Worm (Caenorhabditis elegans): Measurements from ENCODE around the gene C33C12.12.
"Not testable (repeated sequence)": the region's sequence is repeated elsewhere in the genome, so short reads cannot be mapped to it uniquely, and the experiment has no call there.

Gene C33C12.12

ce11 chrII:2176688-2177087 is 6.7 kb upstream of the C33C12.12 start, which contains the start of gene gba-1:
TSS of gene gba-1 (plus strand) at chrII:2176741.
- TF ChIP-seq elt-2 (tag; optimal IDR thresholded peaks at IDR 0.05) (peak; percentile 23), sdc-2 (tag; optimal IDR thresholded peaks at IDR 0.05) (no peak), hlh-6 (tag; optimal IDR thresholded peaks at IDR 0.05) (no peak), ceh-6 (GFP tag; optimal IDR thresholded peaks at IDR 0.05) (no peak), pat-9 (tag; optimal IDR thresholded peaks at IDR 0.05) (no peak), pros-1 (tag; optimal IDR thresholded peaks at IDR 0.05) (no peak), fax-1 (tag; optimal IDR thresholded peaks at IDR 0.05) (no peak)

- TF ChIP-seq ceh-24 (tag; optimal IDR thresholded peaks at IDR 0.05) (no peak), che-1 (tag; optimal IDR thresholded peaks at IDR 0.05) (no peak), sox-4 (tag; optimal IDR thresholded peaks at IDR 0.05) (no peak)
Observed at ce11 chrII:2175367-2175766, 5.4 kb upstream of the C33C12.12 start, which contains the start of gene C33C12.7. TSS of gene C33C12.7 (minus strand) at chrII:2175467.

ce11 chrII:2168374-2168773 is 1.6 kb downstream of the C33C12.12 start, which contains the start of gene fbxb-38:
TSS of gene fbxb-38 (minus strand) at chrII:2168763.
- TF ChIP-seq elt-2 (tag; optimal IDR thresholded peaks at IDR 0.05) (no peak), pax-1 (tag; optimal IDR thresholded peaks at IDR 0.05) (no peak), ceh-6 (GFP tag; optimal IDR thresholded peaks at IDR 0.05) (no peak), ceh-18 (tag; optimal IDR thresholded peaks at IDR 0.05) (no peak), gmeb-2 (tag; optimal IDR thresholded peaks at IDR 0.05) (no peak), ceh-19 (GFP tag; optimal IDR thresholded peaks at IDR 0.05) (no peak), nfya-1 (tag; optimal IDR thresholded peaks at IDR 0.05) (no peak), hlh-6 (tag; optimal IDR thresholded peaks at IDR 0.05) (no peak), C08G9.2 (tag; optimal IDR thresholded peaks at IDR 0.05) (no peak), hlh-15 (tag; optimal IDR thresholded peaks at IDR 0.05) (no peak), ets-4 (tag; optimal IDR thresholded peaks at IDR 0.05) (no peak), lim-6 (tag; optimal IDR thresholded peaks at IDR 0.05) (no peak), pros-1 (tag; optimal IDR thresholded peaks at IDR 0.05) (no peak), odd-2 (tag; optimal IDR thresholded peaks at IDR 0.05) (no peak), ceh-45 (GFP tag; IDR thresholded peaks at IDR 0.05) (no peak), ztf-16 (tag; optimal IDR thresholded peaks at IDR 0.05) (no peak)

ce11 chrII:2166376-2166775 is 3.6 kb downstream of the C33C12.12 start, which contains the start of gene C33C12.4:
TSS of gene C33C12.4 (minus strand) at chrII:2166476.
- TF ChIP-seq C38D4.7 (GFP tag; optimal IDR thresholded peaks at IDR 0.05): no peak
- TF ChIP-seq pros-1 (tag; optimal IDR thresholded peaks at IDR 0.05): no peak
- no peak for TF ChIP-seq fkh-10 (GFP tag; optimal IDR thresholded peaks at IDR 0.05)
- no peak for TF ChIP-seq pat-9 (tag; optimal IDR thresholded peaks at IDR 0.05)

ce11 chrII:2163370-2163882 is 6.6 kb downstream of the C33C12.12 start, which contains the start of gene C33C12.11:
TSS of gene C33C12.11 (minus strand) at chrII:2163832.
- TF ChIP-seq lin-11 (tag; optimal IDR thresholded peaks at IDR 0.05); sox-2 (GFP tag; IDR thresholded peaks at IDR 0.05); syd-9 (tag; optimal IDR thresholded peaks at IDR 0.05): not testable (repeated sequence)

- TF ChIP-seq pag-3 (tag; optimal IDR thresholded peaks at IDR 0.05; ENCODE audit: borderline replicate concordance); unc-3 (GFP tag; conservative IDR thresholded peaks at IDR 0.05); unc-3 (tag; optimal IDR thresholded peaks at IDR 0.05); ceh-48 (tag; optimal IDR thresholded peaks at IDR 0.05): not testable (repeated sequence)
Observed at ce11 chrII:2153708-2154107, 16.3 kb downstream of the C33C12.12 start, which contains the start of gene math-18. TSS of gene math-18 (plus strand) at chrII:2154008.

All from whole organism, late embryonic.